Fruit fly (Drosophila melanogaster) whole organism, embryonic: ENCODE measurements around the gene Dif.
A peak's percentile ranks its signal among the peaks of the same experiment; 100 is the strongest.

Source experiments
- Abd-B ChIP-seq: fragments of 200-800 bp; sonication (Bioruptor generic); optimal IDR thresholded peaks from 2 replicates; lab custom pipeline; 2018; ENCODE audit warnings: missing biosample characterization, mild to moderate bottlenecking, missing genetic modification characterization, moderate library complexity
- CG10565 ChIP-seq: fragments of 200-800 bp; sonication (Bioruptor generic); optimal IDR thresholded peaks from 3 replicates; lab custom pipeline; 2016; ENCODE audit warnings: missing biosample characterization, mild to moderate bottlenecking, missing genetic modification characterization
- CG11398 ChIP-seq: fragments of 200-800 bp; sonication (Bioruptor generic); optimal IDR thresholded peaks from 2 replicates; lab custom pipeline; 2016; ENCODE audit warnings: missing biosample characterization, missing genetic modification characterization
- CG11456 ChIP-seq: fragments of 200-800 bp; sonication (Bioruptor generic); IDR thresholded peaks from 3 replicates; pipeline ENCODE4 v1.3.6; 2022; ENCODE audit warnings: missing biosample characterization, missing genetic modification characterization
- CG11504 ChIP-seq: fragments of 200-800 bp; sonication (Bioruptor generic); optimal IDR thresholded peaks from 3 replicates; lab custom pipeline; 2019; ENCODE audit warnings: missing biosample characterization, mild to moderate bottlenecking, missing genetic modification characterization, moderate library complexity
- CG11696 ChIP-seq: fragments of 200-800 bp; sonication (Bioruptor generic); IDR thresholded peaks from 2 replicates; pipeline ENCODE4 v1.3.6; 2022; ENCODE audit warnings: missing biosample characterization, missing genetic modification characterization
- CG12104 ChIP-seq: fragments of 200-800 bp; sonication (Bioruptor generic); optimal IDR thresholded peaks from 3 replicates; lab custom pipeline; 2016; ENCODE audit warnings: missing biosample characterization, missing genetic modification characterization
- CG13123 ChIP-seq: fragments of 200-800 bp; sonication (Bioruptor generic); optimal IDR thresholded peaks from 2 replicates; lab custom pipeline; 2016; ENCODE audit warnings: missing biosample characterization, missing genetic modification characterization
- CG14710 ChIP-seq: fragments of 200-800 bp; sonication (Bioruptor generic); optimal IDR thresholded peaks from 3 replicates; lab custom pipeline; 2019; ENCODE audit warnings: missing biosample characterization, mild to moderate bottlenecking, missing genetic modification characterization, moderate library complexity
- CG14965 ChIP-seq: fragments of 200-800 bp; sonication (Bioruptor generic); optimal IDR thresholded peaks from 2 replicates; lab custom pipeline; 2016; ENCODE audit warnings: missing biosample characterization, missing genetic modification characterization, borderline replicate concordance
- CG15073 ChIP-seq: fragments of 200-800 bp; sonication (Bioruptor generic); optimal IDR thresholded peaks from 2 replicates; lab custom pipeline; 2016; ENCODE audit warnings: missing biosample characterization, missing genetic modification characterization
- CG16863 ChIP-seq: fragments of 200-800 bp; sonication (Bioruptor generic); optimal IDR thresholded peaks from 3 replicates; lab custom pipeline; 2016; ENCODE audit warnings: missing biosample characterization, missing genetic modification characterization
- CG18011 ChIP-seq: fragments of 200-800 bp; sonication (Bioruptor generic); optimal IDR thresholded peaks from 2 replicates; lab custom pipeline; 2017; ENCODE audit warnings: missing biosample characterization, missing genetic modification characterization, mild to moderate bottlenecking, moderate library complexity, missing genotype
- CG2120 ChIP-seq: fragments of 200-800 bp; sonication (Bioruptor generic); optimal IDR thresholded peaks from 3 replicates; lab custom pipeline; 2016; ENCODE audit warnings: missing biosample characterization, missing genetic modification characterization
- CG3163 ChIP-seq: fragments of 200-800 bp; sonication (Bioruptor generic); optimal IDR thresholded peaks from 3 replicates; lab custom pipeline; 2016; ENCODE audit warnings: missing biosample characterization, missing genetic modification characterization
- CG32532 ChIP-seq: fragments of 200-800 bp; sonication (Bioruptor generic); IDR thresholded peaks from 2 replicates; pipeline ENCODE4 v1.3.6; 2022; ENCODE audit warnings: missing biosample characterization, missing genetic modification characterization
- CG32772 ChIP-seq: fragments of 200-800 bp; sonication (Bioruptor generic); IDR thresholded peaks from 2 replicates; pipeline ENCODE4 v1.3.6; 2022; ENCODE audit warnings: missing biosample characterization, missing genetic modification characterization
- Dip2 ChIP-seq: fragments of 200-800 bp; sonication (Bioruptor generic); IDR thresholded peaks from 2 replicates; pipeline ENCODE4 v1.3.6; 2022; ENCODE audit warnings: missing biosample characterization, missing genetic modification characterization
- Doc2 ChIP-seq: fragments of 200-800 bp; sonication (Bioruptor generic); IDR thresholded peaks from 2 replicates; pipeline ENCODE4 v1.3.6; 2022; ENCODE audit warnings: missing biosample characterization, missing genetic modification characterization
- Elba2 ChIP-seq: fragments of 200-800 bp; sonication (Bioruptor generic); optimal IDR thresholded peaks from 3 replicates; lab custom pipeline; 2016; ENCODE audit warnings: missing biosample characterization, missing genetic modification characterization
- H15 ChIP-seq: fragments of 200-800 bp; sonication (Bioruptor generic); IDR thresholded peaks from 3 replicates; pipeline ENCODE4 v1.3.6; 2022; ENCODE audit warnings: missing biosample characterization, missing genetic modification characterization
- H2.0 ChIP-seq: fragments of 200-800 bp; sonication (Bioruptor generic); IDR thresholded peaks from 2 replicates; pipeline ENCODE4 v1.3.6; 2022; ENCODE audit warnings: missing biosample characterization, missing genetic modification characterization
- HmgZ ChIP-seq: fragments of 200-800 bp; sonication (Bioruptor generic); optimal IDR thresholded peaks from 2 replicates; lab custom pipeline; 2018; ENCODE audit warnings: missing biosample characterization, mild to moderate bottlenecking, missing genetic modification characterization
- NFAT ChIP-seq: fragments of 200-800 bp; sonication (Bioruptor generic); IDR thresholded peaks from 2 replicates; pipeline ENCODE4 v1.3.6; 2022; ENCODE audit warnings: missing biosample characterization, missing genetic modification characterization
- Neu2 ChIP-seq: fragments of 200-800 bp; sonication (Bioruptor generic); optimal IDR thresholded peaks from 3 replicates; lab custom pipeline; 2016; ENCODE audit warnings: missing biosample characterization, missing genetic modification characterization, borderline replicate concordance
- NfI ChIP-seq: fragments of 200-800 bp; sonication (Bioruptor generic); optimal IDR thresholded peaks from 3 replicates; lab custom pipeline; 2018; ENCODE audit warnings: missing biosample characterization, mild to moderate bottlenecking, missing genetic modification characterization, moderate library complexity
- Trl ChIP-seq, 3 experiments: fragments of >200 bp in 2 of 3; fragments of 200-800 bp in 1 of 3; sonication (Bioruptor generic) in 1 of 3; optimal IDR thresholded peaks; 2 replicates in 1 of 3; 3 replicates in 2 of 3; lab custom pipeline; 2016 to 2017; ENCODE audit warnings: missing biosample characterization in 1 of 3, missing genetic modification characterization in 1 of 3
- Vsx1 ChIP-seq: fragments of 200-800 bp; sonication (Bioruptor generic); optimal IDR thresholded peaks from 2 replicates; lab custom pipeline; 2017; ENCODE audit warnings: missing biosample characterization, mild to moderate bottlenecking, missing genetic modification characterization, missing genetic modification reagents
- bigmax ChIP-seq: fragments of 200-800 bp; sonication (Bioruptor generic); optimal IDR thresholded peaks from 2 replicates; lab custom pipeline; 2018; ENCODE audit warnings: missing biosample characterization, mild to moderate bottlenecking, missing genetic modification characterization
- cad ChIP-seq: fragments of >200 bp; optimal IDR thresholded peaks from 2 replicates; lab custom pipeline; 2017; ENCODE audit warnings: missing biosample characterization, missing genetic modification characterization
- caup ChIP-seq: fragments of 200-800 bp; sonication (Bioruptor generic); optimal IDR thresholded peaks from 3 replicates; lab custom pipeline; 2017; ENCODE audit warnings: missing biosample characterization, mild to moderate bottlenecking, missing genetic modification characterization, moderate library complexity; ENCODE audit not compliant: severe bottlenecking
- cg ChIP-seq: fragments of 200-800 bp; sonication (Bioruptor generic); optimal IDR thresholded peaks from 3 replicates; lab custom pipeline; 2019; ENCODE audit warnings: missing biosample characterization, mild to moderate bottlenecking, missing genetic modification characterization, moderate library complexity
- cwo ChIP-seq: fragments of 200-800 bp; sonication (Bioruptor generic); optimal IDR thresholded peaks from 3 replicates; lab custom pipeline; 2017; ENCODE audit warnings: missing biosample characterization, missing genetic modification characterization, mild to moderate bottlenecking, moderate library complexity, missing genetic modification reagents
- dmrt99B ChIP-seq: fragments of 200-800 bp; sonication (Bioruptor generic); optimal IDR thresholded peaks from 2 replicates; lab custom pipeline; 2018; ENCODE audit warnings: missing biosample characterization, mild to moderate bottlenecking, missing genetic modification characterization, moderate library complexity
- dpn ChIP-seq, 2 experiments: fragments of 200-800 bp; sonication (Bioruptor generic); optimal IDR thresholded peaks; 3 replicates each; lab custom pipeline; 2016; ENCODE audit warnings: missing biosample characterization in 2 of 2, missing genetic modification characterization in 2 of 2
- grau ChIP-seq: fragments of 200-800 bp; optimal IDR thresholded peaks from 3 replicates; lab custom pipeline; 2019; ENCODE audit warnings: missing biosample characterization, mild to moderate bottlenecking, missing genetic modification characterization, moderate library complexity
- hbn ChIP-seq: fragments of 200-800 bp; sonication (Bioruptor generic); IDR thresholded peaks from 2 replicates; pipeline ENCODE4 v1.3.6; 2022; ENCODE audit warnings: missing biosample characterization, missing genetic modification characterization; ENCODE audit not compliant: partially characterized antibody
- hkb ChIP-seq, 2 experiments: fragments of 200-800 bp in 1 of 2; fragments of >200 bp in 1 of 2; sonication (Bioruptor generic) in 1 of 2; IDR thresholded peaks in 1 of 2; optimal IDR thresholded peaks in 1 of 2; 2 replicates each; pipeline versions ENCODE4 v1.3.6 to Lab custom; 2017 to 2022; ENCODE audit warnings: missing biosample characterization in 1 of 2, missing genetic modification characterization in 1 of 2
- jing ChIP-seq: fragments of 200-800 bp; sonication (Bioruptor generic); optimal IDR thresholded peaks from 2 replicates; lab custom pipeline; 2018; ENCODE audit warnings: missing biosample characterization, mild to moderate bottlenecking, missing genetic modification characterization
- kay ChIP-seq: fragments of 200-800 bp; sonication (Bioruptor generic); optimal IDR thresholded peaks from 2 replicates; lab custom pipeline; 2016; ENCODE audit warnings: missing biosample characterization, missing genetic modification characterization
- lmd ChIP-seq: fragments of 200-800 bp; sonication (Bioruptor generic); IDR thresholded peaks from 2 replicates; pipeline ENCODE4 v1.3.6; 2022; ENCODE audit warnings: missing biosample characterization, missing genetic modification characterization
- luna ChIP-seq: fragments of 200-800 bp; sonication (Bioruptor generic); optimal IDR thresholded peaks from 2 replicates; lab custom pipeline; 2016; ENCODE audit warnings: missing biosample characterization, missing genetic modification characterization
- nerfin-1 ChIP-seq: fragments of 200-800 bp; sonication (Bioruptor generic); optimal IDR thresholded peaks from 3 replicates; lab custom pipeline; 2019; ENCODE audit warnings: missing biosample characterization, mild to moderate bottlenecking, missing genetic modification characterization, moderate library complexity
- pita ChIP-seq: fragments of 200-800 bp; sonication (Bioruptor generic); optimal IDR thresholded peaks from 2 replicates; lab custom pipeline; 2017; ENCODE audit warnings: missing biosample characterization, mild to moderate bottlenecking, missing genetic modification characterization
- sim ChIP-seq: fragments of 200-800 bp; sonication (Bioruptor generic); IDR thresholded peaks from 2 replicates; pipeline ENCODE4 v1.3.6; 2022; ENCODE audit warnings: missing biosample characterization, missing genetic modification characterization
- slou ChIP-seq: fragments of 200-800 bp; sonication (Bioruptor generic); optimal IDR thresholded peaks from 3 replicates; lab custom pipeline; 2016; ENCODE audit warnings: missing biosample characterization, missing genetic modification characterization
- sqz ChIP-seq: fragments of 200-800 bp; sonication (Bioruptor generic); optimal IDR thresholded peaks from 3 replicates; lab custom pipeline; 2018; ENCODE audit warnings: missing biosample characterization, mild to moderate bottlenecking, missing genetic modification characterization
- wdn ChIP-seq: fragments of 200-800 bp; sonication (Bioruptor generic); IDR thresholded peaks from 2 replicates; pipeline ENCODE4 v1.3.6; 2022; ENCODE audit warnings: missing biosample characterization, missing genetic modification characterization

Dif gene

dm6 chr2L:17472582-17473524 lies 39.9 kb upstream of the Dif start, which contains the start of gene BicD (continued):
- TF ChIP-seq CG14965 = no peak
- TF ChIP-seq slou (GFP tag; lab: Kevin White, UChicago) = no peak
- no peak for TF ChIP-seq lmd (GFP tag; lab: Robert Waterston, UW)
- peak; percentile 76 for TF ChIP-seq CG14710 (tag; lab: Kevin White, UChicago)
- TF ChIP-seq dmrt99B (tag; lab: Kevin White, UChicago) = no peak
- no peak for TF ChIP-seq CG16863 (GFP tag; lab: Kevin White, UChicago)
- TF ChIP-seq H2.0 (GFP tag; lab: Robert Waterston, UW) = no peak
- TF ChIP-seq dpn (GFP tag; optimal IDR thresholded peaks at IDR 0.05; lab: Kevin White, UChicago) = no peak
- TF ChIP-seq sim (GFP tag; lab: Robert Waterston, UW) = no peak
- TF ChIP-seq Abd-B (GFP tag; lab: Kevin White, UChicago) = peak; percentile 39
- no peak for TF ChIP-seq cad
- no peak for TF ChIP-seq CG10565 (GFP tag; lab: Kevin White, UChicago)
- no peak for TF ChIP-seq CG11504 (tag; lab: Kevin White, UChicago)
- no peak for TF ChIP-seq CG32772 (GFP tag; lab: Robert Waterston, UW)
- TF ChIP-seq hkb (optimal IDR thresholded peaks at IDR 0.05; lab: Kevin White, UChicago) = no peak
- peak; percentile 39 for TF ChIP-seq hkb (GFP tag; IDR thresholded peaks at IDR 0.05; lab: Robert Waterston, UW)
- no peak for TF ChIP-seq CG15073 (GFP tag; lab: Kevin White, UChicago)
- no peak for TF ChIP-seq sqz (GFP tag; lab: Kevin White, UChicago)
- no peak for TF ChIP-seq Doc2 (GFP tag; lab: Robert Waterston, UW)
- TF ChIP-seq CG11456 (GFP tag; lab: Robert Waterston, UW) = no peak
- no peak for TF ChIP-seq CG13123
- no peak for TF ChIP-seq CG11398
- no peak for TF ChIP-seq kay
- TF ChIP-seq Vsx1 (GFP tag; lab: Kevin White, UChicago) = peak; percentile 75
- TF ChIP-seq caup = peak; percentile 1
- no peak for TF ChIP-seq CG12104 (GFP tag; lab: Kevin White, UChicago)
- no peak for TF ChIP-seq Elba2
- no peak for TF ChIP-seq jing (GFP tag; lab: Kevin White, UChicago)
- no peak for TF ChIP-seq H15 (GFP tag; lab: Robert Waterston, UW)
- TF ChIP-seq pita (GFP tag; lab: Kevin White, UChicago) = peak; percentile 65
- TF ChIP-seq Neu2 = no peak
- TF ChIP-seq CG32532 (GFP tag; lab: Robert Waterston, UW) = no peak
- TF ChIP-seq bigmax (GFP tag; lab: Kevin White, UChicago) = no peak
- no peak for TF ChIP-seq NFAT (GFP tag; lab: Robert Waterston, UW)

dm6 chr2L:17471524-17471923 lies 38.6 kb upstream of the Dif start, which contains the start of gene Sgt:
Sgt (plus strand) TSS chr2L:17471603.
- peak; percentile 93 for TF ChIP-seq cwo (GFP tag; lab: Kevin White, UChicago)
- no peak for TF ChIP-seq luna (GFP tag; lab: Kevin White, UChicago)
- peak; percentile 11 for TF ChIP-seq HmgZ (tag; lab: Kevin White, UChicago)
- peak; percentile 37 for TF ChIP-seq cg
- TF ChIP-seq wdn (GFP tag; lab: Robert Waterston, UW) = no peak
- no peak for TF ChIP-seq nerfin-1 (tag; lab: Kevin White, UChicago)
- no peak for TF ChIP-seq NfI (GFP tag; lab: Kevin White, UChicago)
- peak; percentile 41 to 59 for TF ChIP-seq Trl (optimal IDR thresholded peaks at IDR 0.05; lab: Kevin White, UChicago)
- TF ChIP-seq Trl (GFP tag; optimal IDR thresholded peaks at IDR 0.05; lab: Kevin White, UChicago) = no peak
- TF ChIP-seq CG18011 (GFP tag; lab: Kevin White, UChicago) = peak; percentile 10
- no peak for TF ChIP-seq CG11696 (GFP tag; lab: Robert Waterston, UW)
- peak; percentile 29 for TF ChIP-seq CG3163 (GFP tag; lab: Kevin White, UChicago)
- TF ChIP-seq CG2120 = peak; percentile 11
- TF ChIP-seq hbn = no peak
- TF ChIP-seq grau (tag; lab: Kevin White, UChicago) = peak; percentile 4
- no peak for TF ChIP-seq Dip2 (GFP tag; lab: Robert Waterston, UW)
